Worm (Caenorhabditis elegans): ENCODE data around the gene C04E6.5.

DNA sequence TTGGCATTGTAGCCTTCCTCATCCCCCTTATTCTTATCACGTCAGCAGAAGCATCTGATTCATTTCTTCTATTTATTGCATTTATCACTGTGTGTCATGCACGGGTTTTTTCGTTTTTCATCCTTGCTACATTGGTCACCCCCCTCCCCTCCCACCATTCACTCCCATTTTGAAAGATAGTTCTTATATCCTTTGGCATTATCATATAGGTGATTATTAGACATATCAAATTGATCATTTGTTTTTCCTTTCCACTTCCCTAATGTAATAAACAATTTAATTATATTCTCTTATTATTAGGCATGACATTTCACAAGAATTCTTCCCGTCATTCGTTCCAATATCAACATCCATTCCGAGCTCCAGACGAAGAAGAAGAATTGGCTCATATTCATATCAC, 49.2 kb downstream of the C04E6.5 start, which contains the start of gene M03F8.1:
- TF ChIP-seq pag-3 (tag; optimal IDR thresholded peaks at IDR 0.05; ENCODE audit: borderline replicate concordance) (no peak), unc-55 (GFP tag; optimal IDR thresholded peaks at IDR 0.05) (no peak), pros-1 (tag; optimal IDR thresholded peaks at IDR 0.05) (no peak), eyg-1 (tag; optimal IDR thresholded peaks at IDR 0.05) (no peak), fkh-10 (GFP tag; optimal IDR thresholded peaks at IDR 0.05) (no peak), pat-9 (tag; optimal IDR thresholded peaks at IDR 0.05) (no peak), dmd-4 (tag; optimal IDR thresholded peaks at IDR 0.05; ENCODE audit: borderline replicate concordance) (no peak), syd-9 (tag; optimal IDR thresholded peaks at IDR 0.05) (no peak), mec-3 (tag; optimal IDR thresholded peaks at IDR 0.05; ENCODE audit: borderline replicate concordance) (no peak), ceh-18 (tag; optimal IDR thresholded peaks at IDR 0.05) (no peak), nfya-1 (tag; optimal IDR thresholded peaks at IDR 0.05) (no peak), K09A11.1 (tag; optimal IDR thresholded peaks at IDR 0.05; ENCODE audit: insufficient read depth) (no peak), pha-4 (tag; optimal IDR thresholded peaks at IDR 0.05) (no peak)
